In genomic region chrX:19866145-19866972, dm6 we compare ENCODE assay signal across 1 fruit fly cellular context.
TF ChIP-seq lines count a peak whose summit lies in the region.

Gene Hers, plus strand, starts transcription at chrX:19866146.

TF ChIP-seq in whole organism, embryonic, 481 proteins besides CTCF, POLR2A, EP300 and RAD21 (continued from another document):
- TF ChIP-seq Deaf1 (tag; optimal IDR thresholded peaks at IDR 0.05; lab: Kevin White, UChicago): peak; percentile 1
- peak; percentile 7 for TF ChIP-seq Abd-B (GFP tag; optimal IDR thresholded peaks at IDR 0.05; lab: Kevin White, UChicago)
- peak; percentile 36; the same call in 1 of the 3 replicates for TF ChIP-seq CG34422 (GFP tag; IDR thresholded peaks at IDR 0.05; lab: Robert Waterston, UW)
- TF ChIP-seq pita (GFP tag; optimal IDR thresholded peaks at IDR 0.05; lab: Kevin White, UChicago): peak; percentile 24
- TF ChIP-seq sqz (GFP tag; optimal IDR thresholded peaks at IDR 0.05; lab: Kevin White, UChicago): peak; percentile 85
- peak; percentile 57 for TF ChIP-seq CG1832 (GFP tag; optimal IDR thresholded peaks at IDR 0.05; lab: Kevin White, UChicago)
- no peak for TF ChIP-seq Hr51 (GFP tag; optimal IDR thresholded peaks at IDR 0.05; lab: Kevin White, UChicago)
- no peak for TF ChIP-seq CG11560 (tag; IDR thresholded peaks at IDR 0.05; lab: Robert Waterston, UW)
- TF ChIP-seq CG8924 (tag; optimal IDR thresholded peaks at IDR 0.05; lab: Kevin White, UChicago): peak; percentile 5
- TF ChIP-seq Atf3 (GFP tag; optimal IDR thresholded peaks at IDR 0.05; lab: Kevin White, UChicago): no peak
- peak; percentile 52 for TF ChIP-seq CG5180 (GFP tag; optimal IDR thresholded peaks at IDR 0.05; lab: Kevin White, UChicago)
- no peak for TF ChIP-seq CG7987 (GFP tag; optimal IDR thresholded peaks at IDR 0.05; lab: Kevin White, UChicago)
- TF ChIP-seq CG13287 (GFP tag; IDR thresholded peaks at IDR 0.05; lab: Robert Waterston, UW; ENCODE audit: partially characterized antibody): no peak
- peak; percentile 32 for TF ChIP-seq Sin3A (optimal IDR thresholded peaks at IDR 0.05; lab: Kevin White, UChicago)
- peak; percentile 73 to 94 for TF ChIP-seq Trl (optimal IDR thresholded peaks at IDR 0.05; lab: Kevin White, UChicago)
- TF ChIP-seq Trl (GFP tag; optimal IDR thresholded peaks at IDR 0.05; lab: Kevin White, UChicago): no peak
- TF ChIP-seq abd-A (tag; optimal IDR thresholded peaks at IDR 0.05; lab: Kevin White, UChicago): peak; percentile 52
- TF ChIP-seq CG9727 (GFP tag; optimal IDR thresholded peaks at IDR 0.05; lab: Kevin White, UChicago): peak; percentile 10
- TF ChIP-seq vvl (GFP tag; IDR thresholded peaks at IDR 0.05; lab: Robert Waterston, UW): peak; percentile 15; the same call in 1 of the 2 replicates
- peak; percentile 36 for TF ChIP-seq Meics (GFP tag; optimal IDR thresholded peaks at IDR 0.05; lab: Kevin White, UChicago)
- TF ChIP-seq ci (GFP tag; IDR thresholded peaks at IDR 0.05; lab: Robert Waterston, UW): 0 out of 3 replicates have a peak, but pooled peaks have one; percentile 9
- TF ChIP-seq unc-4 (GFP tag; IDR thresholded peaks at IDR 0.05; lab: Robert Waterston, UW; ENCODE audit: partially characterized antibody): peak; percentile 7; the same call in 1 of the 2 replicates
- no peak for TF ChIP-seq CG1647 (GFP tag; optimal IDR thresholded peaks at IDR 0.05; lab: Kevin White, UChicago)
- peak; percentile 49 for TF ChIP-seq sens (GFP tag; lab: Kevin White, UChicago)
- TF ChIP-seq chinmo (GFP tag; IDR thresholded peaks at IDR 0.05; lab: Robert Waterston, UW; ENCODE audit: partially characterized antibody): peak; percentile 3; the same call in 1 of the 4 replicates
- TF ChIP-seq sd (tag; optimal IDR thresholded peaks at IDR 0.05; lab: Kevin White, UChicago): peak; percentile 1
